Fruit fly (Drosophila melanogaster): ENCODE data around the gene Scm.

DNA sequence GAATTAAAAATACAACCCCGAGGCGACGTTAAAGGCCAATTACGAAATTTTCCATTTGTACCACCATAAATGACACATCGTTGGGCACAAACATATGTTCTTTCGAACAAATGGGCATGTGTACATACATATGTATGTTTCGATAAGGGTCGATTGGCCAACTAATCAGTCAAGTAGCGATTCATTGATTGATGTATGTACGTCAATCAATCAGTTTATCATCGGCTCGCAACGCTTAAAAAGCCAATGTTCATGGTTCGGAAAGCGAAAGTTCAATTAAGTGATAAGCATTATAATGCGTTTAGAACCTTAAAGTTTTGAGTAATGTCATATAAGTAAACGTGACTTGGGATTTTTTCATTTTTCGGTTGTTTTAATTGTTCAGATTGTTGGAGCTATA, 7.2 kb upstream of the Scm start:
- TF ChIP-seq CG7101 (tag; optimal IDR thresholded peaks at IDR 0.05) (no peak), Crg-1 (GFP tag; optimal IDR thresholded peaks at IDR 0.05) (no peak), bab1 (GFP tag; optimal IDR thresholded peaks at IDR 0.05) (no peak), CG5204 (GFP tag; optimal IDR thresholded peaks at IDR 0.05) (no peak), kay (GFP tag; ENCODE audit: borderline replicate concordance) (no peak), CG7045 (GFP tag; optimal IDR thresholded peaks at IDR 0.05) (no peak), CG12768 (GFP tag; optimal IDR thresholded peaks at IDR 0.05) (no peak), Clk (GFP tag; optimal IDR thresholded peaks at IDR 0.05) (no peak), ovo (GFP tag; optimal IDR thresholded peaks at IDR 0.05) (no peak), CG33017 (tag; optimal IDR thresholded peaks at IDR 0.05) (no peak)

Measured in whole organism, adult.